Fruit fly (Drosophila melanogaster) whole organism, pupa: ENCODE measurements around the gene ksh.

ENCODE experiments used
- CG10348 ChIP-seq: fragments of 200-800 bp; sonication (Bioruptor generic); IDR thresholded peaks from 2 replicates; pipeline ENCODE4 v1.3.6; 2022; ENCODE audit warnings: missing biosample characterization, missing genetic modification characterization
- CG12605 ChIP-seq: fragments of 200-800 bp; sonication (Bioruptor generic); IDR thresholded peaks from 2 replicates; pipeline ENCODE4 v1.3.6; 2022; ENCODE audit warnings: missing biosample characterization, missing genetic modification characterization
- CG13204 ChIP-seq: fragments of 200-800 bp; sonication (Bioruptor generic); optimal IDR thresholded peaks from 2 replicates; lab custom pipeline; 2018; ENCODE audit warnings: missing biosample characterization, mild to moderate bottlenecking, missing genetic modification characterization, moderate library complexity
- CG14655 ChIP-seq: fragments of 200-800 bp; sonication (Bioruptor generic); optimal IDR thresholded peaks from 3 replicates; lab custom pipeline; 2017; ENCODE audit warnings: mild to moderate bottlenecking, missing biosample characterization, missing genetic modification reagents, missing genetic modification characterization
- CG15710 ChIP-seq: fragments of 200-800 bp; sonication (Bioruptor generic); optimal IDR thresholded peaks from 2 replicates; lab custom pipeline; 2018; ENCODE audit warnings: missing biosample characterization, mild to moderate bottlenecking, missing genetic modification characterization, moderate library complexity
- CG17806 ChIP-seq: fragments of 200-800 bp; sonication (Bioruptor generic); optimal IDR thresholded peaks from 2 replicates; lab custom pipeline; 2018; ENCODE audit warnings: missing biosample characterization, mild to moderate bottlenecking, missing genetic modification characterization, moderate library complexity
- CG32121 ChIP-seq: fragments of 200-800 bp; sonication (Bioruptor generic); IDR thresholded peaks from 2 replicates; pipeline ENCODE4 v1.3.6; 2022; ENCODE audit warnings: missing biosample characterization, missing genetic modification characterization
- CG34367 ChIP-seq: fragments of 200-800 bp; sonication (Bioruptor generic); optimal IDR thresholded peaks from 2 replicates; lab custom pipeline; 2018; ENCODE audit warnings: missing biosample characterization, mild to moderate bottlenecking, missing genetic modification characterization
- CG4496 ChIP-seq: fragments of 200-800 bp; sonication (Bioruptor generic); IDR thresholded peaks from 3 replicates; pipeline ENCODE4 v1.3.6; 2022; ENCODE audit warnings: missing biosample characterization, missing genetic modification characterization
- CG8159 ChIP-seq: fragments of 200-800 bp; sonication (Bioruptor generic); optimal IDR thresholded peaks from 3 replicates; lab custom pipeline; 2018; ENCODE audit warnings: missing biosample characterization, mild to moderate bottlenecking, missing genetic modification characterization, moderate library complexity
- CG8301 ChIP-seq: fragments of 200-800 bp; sonication (Bioruptor generic); optimal IDR thresholded peaks from 2 replicates; lab custom pipeline; 2018; ENCODE audit warnings: missing biosample characterization, mild to moderate bottlenecking, missing genetic modification characterization
- CG9948 ChIP-seq: fragments of 200-800 bp; sonication (Bioruptor generic); optimal IDR thresholded peaks from 2 replicates; lab custom pipeline; 2018; ENCODE audit warnings: missing biosample characterization, mild to moderate bottlenecking, missing genetic modification characterization, moderate library complexity
- D1 ChIP-seq: fragments of 200-800 bp; sonication (Bioruptor generic); optimal IDR thresholded peaks from 2 replicates; lab custom pipeline; 2018; ENCODE audit warnings: missing biosample characterization, mild to moderate bottlenecking, missing genetic modification characterization, moderate library complexity
- EcR ChIP-seq: fragments of 200-800 bp; sonication (Bioruptor generic); optimal IDR thresholded peaks from 3 replicates; lab custom pipeline; 2019; ENCODE audit warnings: missing biosample characterization, missing genetic modification characterization, mild to moderate bottlenecking, moderate library complexity, missing genetic modification reagents
- Ets98B ChIP-seq: fragments of 200-800 bp; sonication (Bioruptor generic); IDR thresholded peaks from 2 replicates; pipeline ENCODE4 v1.3.6; 2022; ENCODE audit warnings: missing biosample characterization, missing genetic modification characterization
- Pif1A ChIP-seq: fragments of 200-800 bp; sonication (Bioruptor generic); optimal IDR thresholded peaks from 3 replicates; lab custom pipeline; 2016; ENCODE audit warnings: missing biosample characterization, missing genetic modification characterization
- Pif1B ChIP-seq: fragments of 200-800 bp; sonication (Bioruptor generic); optimal IDR thresholded peaks from 3 replicates; lab custom pipeline; 2016; ENCODE audit warnings: missing biosample characterization, missing genetic modification characterization
- Snoo ChIP-seq: fragments of 200-800 bp; sonication (Bioruptor generic); optimal IDR thresholded peaks from 3 replicates; lab custom pipeline; 2017; ENCODE audit warnings: missing biosample characterization, mild to moderate bottlenecking, missing genetic modification characterization, inconsistent platforms
- fd96Ca ChIP-seq: fragments of 200-800 bp; sonication (Bioruptor generic); IDR thresholded peaks from 3 replicates; pipeline ENCODE4 v1.3.6; 2022; ENCODE audit warnings: missing biosample characterization, missing genetic modification characterization
- gl ChIP-seq: fragments of 200-800 bp; sonication (Bioruptor generic); optimal IDR thresholded peaks from 2 replicates; lab custom pipeline; 2018; ENCODE audit warnings: missing biosample characterization, mild to moderate bottlenecking, missing genetic modification characterization
- rn ChIP-seq: fragments of 200-800 bp; sonication (Bioruptor generic); IDR thresholded peaks from 2 replicates; pipeline ENCODE4 v1.3.6; 2022; ENCODE audit warnings: missing biosample characterization, missing genetic modification characterization

ksh gene

dm6 chrX:19510204-19510603 is 15.4 kb upstream of the ksh start:
- TF ChIP-seq Ets98B (GFP tag; lab: Robert Waterston, UW) = no peak
- TF ChIP-seq CG9948 (tag; lab: Kevin White, UChicago) = no peak
- no peak for TF ChIP-seq fd96Ca (GFP tag; lab: Robert Waterston, UW)
- no peak for TF ChIP-seq CG14655 (GFP tag; lab: Kevin White, UChicago)
- TF ChIP-seq CG12605 (GFP tag; lab: Robert Waterston, UW) = no peak
- TF ChIP-seq CG32121 (GFP tag; lab: Robert Waterston, UW) = no peak
- no peak for TF ChIP-seq Pif1A (GFP tag; lab: Kevin White, UChicago)
- no peak for TF ChIP-seq CG13204 (GFP tag; lab: Kevin White, UChicago)
- no peak for TF ChIP-seq CG8301
- TF ChIP-seq EcR (GFP tag; lab: Kevin White, UChicago) = no peak
- TF ChIP-seq CG10348 (GFP tag; lab: Robert Waterston, UW) = no peak
- no peak for TF ChIP-seq CG8159 (tag; lab: Kevin White, UChicago)
- no peak for TF ChIP-seq CG4496
- no peak for TF ChIP-seq CG34367 (tag; lab: Kevin White, UChicago)

- no peak for TF ChIP-seq rn
- 0 out of 2 replicates have a peak, but pooled peaks have one; percentile 24 for TF ChIP-seq CG32121 (GFP tag; lab: Robert Waterston, UW)
- peak; percentile 20; the same call in 1 of the 2 replicates for TF ChIP-seq Ets98B (GFP tag; lab: Robert Waterston, UW)
- TF ChIP-seq D1 (tag; lab: Kevin White, UChicago) = no peak
- TF ChIP-seq gl (tag; lab: Kevin White, UChicago) = no peak
- TF ChIP-seq CG13204 (GFP tag; lab: Kevin White, UChicago) = no peak
- peak; percentile 58; the same call in 2 of the 3 replicates for TF ChIP-seq CG4496
- no peak for TF ChIP-seq CG17806 (tag; lab: Kevin White, UChicago)
- TF ChIP-seq EcR (GFP tag; lab: Kevin White, UChicago) = no peak
- 0 out of 3 replicates have a peak, but pooled peaks have one; percentile 40 for TF ChIP-seq fd96Ca (GFP tag; lab: Robert Waterston, UW)
- TF ChIP-seq, all 21 proteins: peak for 4
Observed at dm6 chrX:19505334-19506185, 10.8 kb upstream of the ksh start.

dm6 chrX:19504170-19504765 is 9.5 kb upstream of the ksh start:
- TF ChIP-seq CG10348 (GFP tag; lab: Robert Waterston, UW) (no peak), CG8159 (tag; lab: Kevin White, UChicago) (no peak), CG9948 (tag; lab: Kevin White, UChicago) (no peak), CG4496 (no peak), Ets98B (GFP tag; lab: Robert Waterston, UW) (no peak), CG15710 (tag; lab: Kevin White, UChicago) (no peak), fd96Ca (GFP tag; lab: Robert Waterston, UW) (no peak), Snoo (tag; lab: Kevin White, UChicago) (no peak), CG34367 (tag; lab: Kevin White, UChicago) (no peak), CG17806 (tag; lab: Kevin White, UChicago) (no peak), CG14655 (GFP tag; lab: Kevin White, UChicago) (no peak)

dm6 chrX:19501274-19501673 is 6.5 kb upstream of the ksh start:
- TF ChIP-seq EcR (GFP tag; lab: Kevin White, UChicago) (peak; percentile 33), CG13204 (GFP tag; lab: Kevin White, UChicago) (peak; percentile 63), CG32121 (GFP tag; lab: Robert Waterston, UW) (no peak)

dm6 chrX:19498755-19499321 is 4.0 kb upstream of the ksh start:
- TF ChIP-seq Ets98B (GFP tag; lab: Robert Waterston, UW) (no peak), Snoo (tag; lab: Kevin White, UChicago) (no peak), CG17806 (tag; lab: Kevin White, UChicago) (no peak), CG10348 (GFP tag; lab: Robert Waterston, UW) (no peak), CG12605 (GFP tag; lab: Robert Waterston, UW) (no peak), CG4496 (no peak), CG15710 (tag; lab: Kevin White, UChicago) (no peak), EcR (GFP tag; lab: Kevin White, UChicago) (no peak), CG32121 (GFP tag; lab: Robert Waterston, UW) (no peak), Pif1B (GFP tag; lab: Kevin White, UChicago) (no peak), CG9948 (tag; lab: Kevin White, UChicago) (no peak), fd96Ca (GFP tag; lab: Robert Waterston, UW) (no peak)
